Fruit fly (Drosophila melanogaster) whole organism, embryonic: ENCODE data around the gene ninaE.
A peak's percentile ranks its signal among the peaks of the same experiment; 100 is the strongest.

Source experiments
- CG10147 ChIP-seq: fragments of 200-800 bp; sonication (Bioruptor generic); optimal IDR thresholded peaks from 2 replicates; lab custom pipeline; 2019; ENCODE audit warnings: missing biosample characterization, mild to moderate bottlenecking, missing genetic modification characterization, moderate library complexity
- CG11247 ChIP-seq: fragments of 200-800 bp; sonication (Bioruptor generic); IDR thresholded peaks from 2 replicates; pipeline ENCODE4 v1.3.6; 2022; ENCODE audit warnings: missing biosample characterization, missing genetic modification characterization
- CG11398 ChIP-seq: fragments of 200-800 bp; sonication (Bioruptor generic); optimal IDR thresholded peaks from 2 replicates; lab custom pipeline; 2016; ENCODE audit warnings: missing biosample characterization, missing genetic modification characterization
- CG15696 ChIP-seq: fragments of 200-800 bp; sonication (Bioruptor generic); optimal IDR thresholded peaks from 2 replicates; lab custom pipeline; 2019; ENCODE audit warnings: missing biosample characterization, mild to moderate bottlenecking, missing genetic modification characterization, moderate library complexity
- CG16813 ChIP-seq: fragments of 200-800 bp; sonication (Bioruptor generic); IDR thresholded peaks from 3 replicates; pipeline ENCODE4 v1.3.6; 2022; ENCODE audit warnings: missing biosample characterization, missing genetic modification characterization; ENCODE audit not compliant: partially characterized antibody
- CG17612 ChIP-seq: fragments of 200-800 bp; sonication (Bioruptor generic); IDR thresholded peaks from 2 replicates; pipeline ENCODE4 v1.3.6; 2022; ENCODE audit warnings: missing biosample characterization, missing genetic modification characterization
- CG1792 ChIP-seq: fragments of 200-800 bp; sonication (Bioruptor generic); optimal IDR thresholded peaks from 2 replicates; lab custom pipeline; 2016; ENCODE audit warnings: missing biosample characterization, missing genetic modification characterization
- CG30020 ChIP-seq: fragments of 200-800 bp; optimal IDR thresholded peaks from 2 replicates; lab custom pipeline; 2019; ENCODE audit warnings: missing biosample characterization, mild to moderate bottlenecking, missing genetic modification characterization, moderate library complexity
- CG31224 ChIP-seq: fragments of 200-800 bp; sonication (Bioruptor generic); IDR thresholded peaks from 2 replicates; pipeline ENCODE4 v1.3.6; 2022; ENCODE audit warnings: missing biosample characterization, missing genetic modification characterization
- CG3281 ChIP-seq: fragments of 200-800 bp; sonication (Bioruptor generic); optimal IDR thresholded peaks from 3 replicates; lab custom pipeline; 2017; ENCODE audit warnings: missing biosample characterization, mild to moderate bottlenecking, missing genetic modification characterization
- CG4282 ChIP-seq: fragments of 200-800 bp; sonication (Bioruptor generic); optimal IDR thresholded peaks from 2 replicates; lab custom pipeline; 2016; ENCODE audit warnings: missing biosample characterization, missing genetic modification characterization
- CG4707 ChIP-seq: fragments of 200-800 bp; sonication (Bioruptor generic); optimal IDR thresholded peaks from 2 replicates; lab custom pipeline; 2018; ENCODE audit warnings: missing biosample characterization, mild to moderate bottlenecking, missing genetic modification characterization, moderate library complexity
- CG4730 ChIP-seq: fragments of 200-800 bp; sonication (Bioruptor generic); IDR thresholded peaks from 2 replicates; pipeline ENCODE4 v1.3.6; 2022; ENCODE audit warnings: missing biosample characterization, missing genetic modification characterization
- CG6175 ChIP-seq: fragments of 200-800 bp; sonication (Bioruptor generic); IDR thresholded peaks from 3 replicates; pipeline ENCODE4 v1.3.6; 2022; ENCODE audit warnings: missing biosample characterization, missing genetic modification characterization
- CG6254 ChIP-seq: fragments of 200-800 bp; sonication (Bioruptor generic); optimal IDR thresholded peaks from 3 replicates; lab custom pipeline; 2017; ENCODE audit warnings: mild to moderate bottlenecking, missing biosample characterization, missing genetic modification reagents, missing genetic modification characterization
- CG6765 ChIP-seq: fragments of 200-800 bp; sonication (Bioruptor generic); optimal IDR thresholded peaks from 3 replicates; lab custom pipeline; 2017; ENCODE audit warnings: missing biosample characterization, mild to moderate bottlenecking, missing genetic modification characterization
- CG7839 ChIP-seq: fragments of 200-800 bp; sonication (Bioruptor generic); optimal IDR thresholded peaks from 3 replicates; lab custom pipeline; 2018; ENCODE audit warnings: missing biosample characterization, mild to moderate bottlenecking, missing genetic modification characterization, moderate library complexity
- CG8359 ChIP-seq: fragments of 200-800 bp; sonication (Bioruptor generic); optimal IDR thresholded peaks from 2 replicates; lab custom pipeline; 2017; ENCODE audit warnings: missing biosample characterization, mild to moderate bottlenecking, missing genetic modification characterization, borderline replicate concordance
- D ChIP-seq, 2 experiments: fragments of 200-800 bp in 1 of 2; fragments of >200 bp in 1 of 2; sonication (Bioruptor generic) in 1 of 2; optimal IDR thresholded peaks; 2 replicates in 1 of 2; 3 replicates in 1 of 2; lab custom pipeline; 2017; ENCODE audit warnings: mild to moderate bottlenecking in 1 of 2, missing biosample characterization in 1 of 2, missing genetic modification characterization in 1 of 2, missing genetic modification reagents in 1 of 2
- D19B ChIP-seq: fragments of 200-800 bp; sonication (Bioruptor generic); optimal IDR thresholded peaks from 2 replicates; lab custom pipeline; 2017; ENCODE audit warnings: missing biosample characterization, mild to moderate bottlenecking, missing genetic modification characterization
- Dbx ChIP-seq: fragments of 200-800 bp; sonication (Bioruptor generic); IDR thresholded peaks from 3 replicates; pipeline ENCODE4 v1.3.6; 2022; ENCODE audit warnings: missing biosample characterization, missing genetic modification characterization
- Dip2 ChIP-seq: fragments of 200-800 bp; sonication (Bioruptor generic); IDR thresholded peaks from 2 replicates; pipeline ENCODE4 v1.3.6; 2022; ENCODE audit warnings: missing biosample characterization, missing genetic modification characterization
- Doc3 ChIP-seq: fragments of 200-800 bp; sonication (Bioruptor generic); IDR thresholded peaks from 3 replicates; pipeline ENCODE4 v1.3.6; 2022; ENCODE audit warnings: missing biosample characterization, missing genetic modification characterization; ENCODE audit not compliant: partially characterized antibody
- Eip74EF ChIP-seq, 2 experiments: fragments of 200-800 bp in 1 of 2; fragments of >200 bp in 1 of 2; sonication (Bioruptor generic) in 1 of 2; optimal IDR thresholded peaks; 2 replicates each; lab custom pipeline; 2017 to 2019; ENCODE audit warnings: missing biosample characterization in 2 of 2, missing genetic modification characterization in 2 of 2, mild to moderate bottlenecking in 1 of 2, moderate library complexity in 1 of 2
- GATAe ChIP-seq: fragments of 200-800 bp; sonication (Bioruptor generic); conservative IDR thresholded peaks from 2 replicates; pipeline ENCODE4 v1.3.6; 2022; ENCODE audit warnings: missing biosample characterization, missing genetic modification characterization
- Gsc ChIP-seq: fragments of 200-800 bp; sonication (Bioruptor generic); IDR thresholded peaks from 2 replicates; pipeline ENCODE4 v1.3.6; 2022; ENCODE audit warnings: missing biosample characterization, missing genetic modification characterization
- Gug ChIP-seq: fragments of 200-800 bp; sonication (Bioruptor generic); IDR thresholded peaks from 4 replicates; pipeline ENCODE4 v1.3.6; 2022; ENCODE audit warnings: missing biosample characterization, missing genetic modification characterization
- Hey ChIP-seq: fragments of 200-800 bp; sonication (Bioruptor generic); optimal IDR thresholded peaks from 3 replicates; lab custom pipeline; 2018; ENCODE audit warnings: missing biosample characterization, mild to moderate bottlenecking, missing genetic modification characterization
- Hr39 ChIP-seq: fragments of >200 bp; optimal IDR thresholded peaks from 2 replicates; lab custom pipeline; 2017
- Hr51 ChIP-seq, 2 experiments: fragments of 200-800 bp; sonication (Bioruptor generic); optimal IDR thresholded peaks; 2 replicates in 1 of 2; 3 replicates in 1 of 2; lab custom pipeline; 2016 to 2018; ENCODE audit warnings: missing biosample characterization in 2 of 2, missing genetic modification characterization in 2 of 2, mild to moderate bottlenecking in 1 of 2, moderate library complexity in 1 of 2
- Oaz ChIP-seq: fragments of 200-800 bp; sonication (Bioruptor generic); IDR thresholded peaks from 2 replicates; pipeline ENCODE4 v1.3.6; 2022; ENCODE audit warnings: missing biosample characterization, missing genetic modification characterization
- Ptx1 ChIP-seq: fragments of 200-800 bp; sonication (Bioruptor generic); IDR thresholded peaks from 2 replicates; pipeline ENCODE4 v1.3.6; 2022; ENCODE audit warnings: missing biosample characterization, missing genetic modification characterization
- Rx ChIP-seq: fragments of 200-800 bp; sonication (Bioruptor generic); IDR thresholded peaks from 2 replicates; pipeline ENCODE4 v1.3.6; 2022; ENCODE audit warnings: missing biosample characterization, missing genetic modification characterization
- Sin3A ChIP-seq: fragments of >200 bp; optimal IDR thresholded peaks from 2 replicates; lab custom pipeline; 2018
- bowl ChIP-seq: fragments of 200-800 bp; sonication (Bioruptor generic); IDR thresholded peaks from 2 replicates; pipeline ENCODE4 v1.3.6; 2022; ENCODE audit warnings: missing biosample characterization, missing genetic modification characterization
- crc ChIP-seq: fragments of 200-800 bp; sonication (Bioruptor generic); optimal IDR thresholded peaks from 2 replicates; lab custom pipeline; 2016; ENCODE audit warnings: missing biosample characterization, missing genetic modification characterization
- danr ChIP-seq: fragments of 200-800 bp; sonication (Bioruptor generic); IDR thresholded peaks from 2 replicates; pipeline ENCODE4 v1.3.6; 2022; ENCODE audit warnings: missing biosample characterization, missing genetic modification characterization
- dysf ChIP-seq: fragments of 200-800 bp; sonication (Bioruptor generic); IDR thresholded peaks from 3 replicates; pipeline ENCODE4 v1.3.6; 2022; ENCODE audit warnings: missing biosample characterization, missing genetic modification characterization
- en ChIP-seq: fragments of 200-800 bp; sonication (Bioruptor generic); optimal IDR thresholded peaks from 2 replicates; lab custom pipeline; 2016; ENCODE audit warnings: missing biosample characterization, missing genetic modification characterization
- fd96Cb ChIP-seq: fragments of 200-800 bp; sonication (Bioruptor generic); optimal IDR thresholded peaks from 2 replicates; lab custom pipeline; 2018; ENCODE audit warnings: missing biosample characterization, mild to moderate bottlenecking, missing genetic modification characterization, moderate library complexity
- gsb-n ChIP-seq: fragments of 200-800 bp; sonication (Bioruptor generic); optimal IDR thresholded peaks from 3 replicates; lab custom pipeline; 2018; ENCODE audit warnings: missing biosample characterization, mild to moderate bottlenecking, missing genetic modification characterization
- jigr1 ChIP-seq: fragments of 200-800 bp; sonication (Bioruptor generic); IDR thresholded peaks from 3 replicates; pipeline ENCODE4 v1.3.6; 2022; ENCODE audit warnings: missing biosample characterization, missing genetic modification characterization
- ken ChIP-seq: fragments of 200-800 bp; sonication (Bioruptor generic); IDR thresholded peaks from 3 replicates; pipeline ENCODE4 v1.3.6; 2022; ENCODE audit warnings: missing biosample characterization, missing genetic modification characterization
- mam ChIP-seq: fragments of 200-800 bp; sonication (Bioruptor generic); optimal IDR thresholded peaks from 3 replicates; lab custom pipeline; 2016; ENCODE audit warnings: missing biosample characterization, missing genetic modification characterization
- pan ChIP-seq, 4 experiments: fragments of >200 bp in 3 of 4; fragments of 200-800 bp in 1 of 4; sonication (Bioruptor generic) in 1 of 4; optimal IDR thresholded peaks in 3 of 4; IDR thresholded peaks in 1 of 4; 2 replicates each; pipeline versions ENCODE4 v1.3.6 to Lab custom; 2017 to 2022; ENCODE audit warnings: missing biosample characterization in 2 of 4, missing genetic modification characterization in 2 of 4, mixed read lengths in 1 of 4
- pita ChIP-seq: fragments of 200-800 bp; sonication (Bioruptor generic); optimal IDR thresholded peaks from 2 replicates; lab custom pipeline; 2017; ENCODE audit warnings: missing biosample characterization, mild to moderate bottlenecking, missing genetic modification characterization
- prd ChIP-seq, 3 experiments: fragments of >200 bp in 2 of 3; fragments of 200-800 bp in 1 of 3; sonication (Bioruptor generic) in 1 of 3; optimal IDR thresholded peaks in 2 of 3; IDR thresholded peaks in 1 of 3; 2 replicates in 2 of 3; 3 replicates in 1 of 3; pipeline versions ENCODE4 v1.3.6 to Lab custom; 2017 to 2022; ENCODE audit warnings: missing biosample characterization in 1 of 3, missing genetic modification characterization in 1 of 3
- ro ChIP-seq: fragments of 200-800 bp; sonication (Bioruptor generic); IDR thresholded peaks from 2 replicates; pipeline ENCODE4 v1.3.6; 2022; ENCODE audit warnings: missing biosample characterization, missing genetic modification characterization
- tx ChIP-seq: fragments of 200-800 bp; sonication (Bioruptor generic); optimal IDR thresholded peaks from 2 replicates; lab custom pipeline; 2016; ENCODE audit warnings: missing biosample characterization, missing genetic modification characterization
- usp ChIP-seq: fragments of >200 bp; optimal IDR thresholded peaks from 2 replicates; lab custom pipeline; 2017; ENCODE audit warnings: missing biosample characterization, missing genetic modification characterization

ninaE gene

DNA sequence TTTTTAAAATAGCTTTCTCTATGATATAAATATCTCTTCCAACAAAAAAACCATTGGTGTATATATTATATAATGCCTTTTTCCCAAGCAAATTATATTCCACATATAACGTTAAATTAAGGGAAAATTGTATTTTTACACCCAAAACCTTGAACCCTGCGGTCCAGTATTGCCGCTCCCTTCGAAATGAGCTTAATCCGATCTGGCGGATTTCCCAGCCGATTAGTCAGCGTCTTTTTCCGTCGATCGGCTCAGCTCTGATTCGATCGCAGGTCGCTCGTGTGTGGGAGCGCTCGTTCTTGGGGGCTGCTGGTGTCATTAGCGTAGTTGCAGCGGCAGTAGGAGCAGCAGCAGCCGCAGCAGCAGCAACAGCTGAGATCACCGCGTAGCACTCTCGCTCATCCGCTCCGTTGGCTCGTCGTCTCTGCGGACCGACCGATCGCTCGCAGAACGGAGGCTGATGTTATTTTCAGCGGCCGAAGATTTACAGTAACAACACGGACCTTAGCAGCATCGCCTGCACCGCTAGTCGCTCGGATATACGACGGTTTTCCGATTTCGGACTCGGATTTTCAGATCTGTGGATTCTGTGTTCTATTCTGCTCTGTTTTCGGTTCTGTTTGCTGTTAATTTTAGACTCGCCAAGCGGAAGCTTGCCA, 2.5 kb upstream of the ninaE start, which contains the start of gene CG4733 (continued):
- TF ChIP-seq CG3281 (peak; percentile 7), bowl (GFP tag; lab: Robert Waterston, UW) (no peak), Gug (GFP tag; lab: Robert Waterston, UW) (no peak), CG31224 (GFP tag; lab: Robert Waterston, UW) (no peak), CG30020 (tag; lab: Kevin White, UChicago) (no peak), CG4282 (GFP tag; lab: Kevin White, UChicago) (no peak), mam (no peak), CG17612 (GFP tag; lab: Robert Waterston, UW) (no peak), pita (no peak), danr (no peak), CG4707 (GFP tag; lab: Kevin White, UChicago) (no peak), Hey (tag; lab: Kevin White, UChicago) (no peak), pan (optimal IDR thresholded peaks at IDR 0.05; lab: Kevin White, UChicago) (no peak), pan (GFP tag; optimal IDR thresholded peaks at IDR 0.05 in 1 of 2, IDR thresholded peaks at IDR 0.05 in 1 of 2) (no peak), CG4730 (GFP tag; lab: Robert Waterston, UW) (no peak), tx (GFP tag; lab: Kevin White, UChicago) (no peak), Doc3 (no peak), ro (GFP tag; lab: Robert Waterston, UW) (no peak), CG6765 (GFP tag; lab: Kevin White, UChicago) (no peak), CG10147 (GFP tag; lab: Kevin White, UChicago) (no peak), Hr51 (GFP tag; optimal IDR thresholded peaks at IDR 0.05; lab: Kevin White, UChicago) (peak in 1 of 2 experiments; percentile 14), Hr39 (lab: Kevin White, UChicago) (no peak), CG6175 (GFP tag; lab: Robert Waterston, UW) (peak; percentile 41; the same call in 1 of the 3 replicates), Sin3A (lab: Kevin White, UChicago) (no peak), D19B (GFP tag; lab: Kevin White, UChicago) (no peak), Dip2 (GFP tag; lab: Robert Waterston, UW) (no peak), CG11398 (GFP tag; lab: Kevin White, UChicago) (no peak), en (GFP tag; lab: Kevin White, UChicago) (no peak), Rx (GFP tag; lab: Robert Waterston, UW) (no peak), dysf (GFP tag; lab: Robert Waterston, UW) (no peak), fd96Cb (tag; lab: Kevin White, UChicago) (no peak), jigr1 (no peak), Gsc (GFP tag; lab: Robert Waterston, UW) (no peak), Ptx1 (GFP tag; lab: Robert Waterston, UW) (no peak), CG6254 (GFP tag; lab: Kevin White, UChicago) (no peak), usp (no peak), ken (GFP tag; lab: Robert Waterston, UW) (no peak), Dbx (GFP tag; lab: Robert Waterston, UW) (no peak), D (optimal IDR thresholded peaks at IDR 0.05; lab: Kevin White, UChicago) (no peak), D (GFP tag; optimal IDR thresholded peaks at IDR 0.05; lab: Kevin White, UChicago) (no peak), crc (GFP tag; lab: Kevin White, UChicago) (no peak), GATAe (GFP tag; lab: Robert Waterston, UW) (no peak), CG7839 (peak; percentile 10), Eip74EF (GFP tag; optimal IDR thresholded peaks at IDR 0.05; lab: Kevin White, UChicago) (no peak), CG1792 (no peak), prd (optimal IDR thresholded peaks at IDR 0.05; lab: Kevin White, UChicago) (peak in 1 of 2 experiments; percentile 62), prd (GFP tag; IDR thresholded peaks at IDR 0.05; lab: Robert Waterston, UW) (no peak), gsb-n (no peak), Oaz (GFP tag; lab: Robert Waterston, UW) (no peak), CG15696 (no peak), CG16813 (GFP tag; lab: Robert Waterston, UW) (no peak), CG8359 (GFP tag; lab: Kevin White, UChicago) (no peak), CG11247 (GFP tag; lab: Robert Waterston, UW) (no peak)
